ENCODE assay signal across 1 fruit fly cellular context in the genomic region with DNA sequence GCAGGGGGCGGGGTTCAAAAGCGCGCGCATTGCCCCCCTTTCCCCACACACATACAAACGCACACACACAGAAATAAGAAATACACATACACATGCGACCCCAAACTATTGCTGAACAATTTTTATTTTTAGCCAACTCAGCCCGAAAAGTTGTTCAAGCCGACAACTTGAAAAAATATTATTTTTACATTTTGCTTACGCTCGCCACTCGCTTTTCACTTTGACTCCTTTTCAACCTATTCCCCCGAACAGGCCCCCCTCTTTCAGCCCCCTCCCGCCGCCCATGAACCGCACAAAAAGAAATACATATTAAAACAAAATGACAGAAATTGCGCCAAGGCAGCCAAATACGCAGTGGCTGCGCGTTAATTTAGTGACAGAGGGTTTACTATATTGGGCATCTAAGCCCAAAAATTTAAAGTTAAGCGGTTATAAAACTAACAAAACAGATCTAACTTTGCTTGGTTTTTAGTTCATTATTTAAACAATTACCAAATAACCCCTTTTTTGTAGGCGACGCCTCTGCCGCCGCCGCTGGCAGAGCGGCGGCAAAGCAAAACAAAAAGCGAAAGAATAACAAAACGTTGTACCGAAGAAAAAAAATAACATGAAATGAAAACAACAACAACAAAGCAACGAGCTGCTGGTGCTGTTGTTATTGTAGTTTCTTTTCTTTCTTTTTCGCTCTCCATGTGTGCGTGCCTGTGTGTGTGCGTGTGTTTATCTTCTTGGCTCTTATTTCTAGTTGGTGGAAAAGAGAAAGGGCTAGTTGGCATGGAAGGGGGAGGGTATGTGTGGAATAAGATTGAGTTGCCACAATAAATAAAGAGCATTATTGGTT.
TF ChIP-seq lines count a peak whose summit lies in the region.

No protein-coding gene starts in this region.

TF ChIP-seq in whole organism, embryonic, 481 proteins besides CTCF, POLR2A, EP300 and RAD21 (continued from another document and continues in another):
- TF ChIP-seq Tbp (GFP tag; optimal IDR thresholded peaks at IDR 0.05; lab: Kevin White, UChicago), result no peak
- peak; percentile 100 for TF ChIP-seq CG13624 (GFP tag; optimal IDR thresholded peaks at IDR 0.05; lab: Kevin White, UChicago)
- peak; percentile 100 for TF ChIP-seq tap (tag; optimal IDR thresholded peaks at IDR 0.05; lab: Kevin White, UChicago)
- TF ChIP-seq knrl (GFP tag; IDR thresholded peaks at IDR 0.05; lab: Robert Waterston, UW; ENCODE audit: partially characterized antibody), result no peak
- peak; percentile 100 for TF ChIP-seq Dad (GFP tag; optimal IDR thresholded peaks at IDR 0.05; lab: Kevin White, UChicago)
- TF ChIP-seq dmrt11E (tag; optimal IDR thresholded peaks at IDR 0.05; lab: Kevin White, UChicago), result peak; percentile 100
- TF ChIP-seq salm (tag; optimal IDR thresholded peaks at IDR 0.05; lab: Kevin White, UChicago), result peak; percentile 99
- peak; percentile 96 for TF ChIP-seq CG9437 (GFP tag; optimal IDR thresholded peaks at IDR 0.05; lab: Kevin White, UChicago)
- peak; percentile 100 for TF ChIP-seq CG13424 (tag; optimal IDR thresholded peaks at IDR 0.05; lab: Kevin White, UChicago)
- peak; percentile 98 for TF ChIP-seq dan (GFP tag; IDR thresholded peaks at IDR 0.05; lab: Robert Waterston, UW)
- TF ChIP-seq CG8388 (GFP tag; optimal IDR thresholded peaks at IDR 0.05; lab: Kevin White, UChicago), result peak; percentile 99
- TF ChIP-seq luna (GFP tag; optimal IDR thresholded peaks at IDR 0.05; lab: Kevin White, UChicago), result peak; percentile 99
- TF ChIP-seq Mes4 (GFP tag; optimal IDR thresholded peaks at IDR 0.05; lab: Kevin White, UChicago), result peak; percentile 99
- peak; percentile 100 for TF ChIP-seq org-1 (GFP tag; optimal IDR thresholded peaks at IDR 0.05; lab: Kevin White, UChicago)
- peak; percentile 99 for TF ChIP-seq C15 (GFP tag; IDR thresholded peaks at IDR 0.05; lab: Robert Waterston, UW)
- TF ChIP-seq ara (GFP tag; IDR thresholded peaks at IDR 0.05; lab: Robert Waterston, UW), result peak; percentile 100
- peak; percentile 100 for TF ChIP-seq schlank (tag; optimal IDR thresholded peaks at IDR 0.05; lab: Kevin White, UChicago)
- TF ChIP-seq yki (optimal IDR thresholded peaks at IDR 0.05; lab: Kevin White, UChicago), result no peak
- peak; percentile 99 for TF ChIP-seq CG1792 (GFP tag; optimal IDR thresholded peaks at IDR 0.05; lab: Kevin White, UChicago)
- TF ChIP-seq Vsx1 (GFP tag; optimal IDR thresholded peaks at IDR 0.05; lab: Kevin White, UChicago), result peak; percentile 99
- TF ChIP-seq CG4360 (GFP tag; IDR thresholded peaks at IDR 0.05; lab: Robert Waterston, UW), result peak; percentile 98
- no peak for TF ChIP-seq ato (GFP tag; IDR thresholded peaks at IDR 0.05; lab: Robert Waterston, UW; ENCODE audit: partially characterized antibody)
- peak; percentile 100 for TF ChIP-seq CG32772 (GFP tag; IDR thresholded peaks at IDR 0.05; lab: Robert Waterston, UW)
- no peak for TF ChIP-seq CG14860 (GFP tag; IDR thresholded peaks at IDR 0.05; lab: Robert Waterston, UW; ENCODE audit: partially characterized antibody)
- peak; percentile 97 for TF ChIP-seq CG10274 (GFP tag; optimal IDR thresholded peaks at IDR 0.05; lab: Kevin White, UChicago)
- peak; percentile 93 for TF ChIP-seq Elba2 (GFP tag; optimal IDR thresholded peaks at IDR 0.05; lab: Kevin White, UChicago)
- peak; percentile 97 for TF ChIP-seq CG1024 (GFP tag; IDR thresholded peaks at IDR 0.05; lab: Robert Waterston, UW)
- TF ChIP-seq CG12299 (tag; optimal IDR thresholded peaks at IDR 0.05; lab: Kevin White, UChicago), result peak; percentile 99
- TF ChIP-seq tgo (GFP tag; IDR thresholded peaks at IDR 0.05; lab: Robert Waterston, UW), result peak; percentile 100
- TF ChIP-seq gem (tag; optimal IDR thresholded peaks at IDR 0.05; lab: Kevin White, UChicago), result peak; percentile 100
- peak; percentile 100 for TF ChIP-seq Aef1 (GFP tag; IDR thresholded peaks at IDR 0.05; lab: Robert Waterston, UW)
- TF ChIP-seq hth (optimal IDR thresholded peaks at IDR 0.05; lab: Kevin White, UChicago), result no peak
- TF ChIP-seq Spps (tag; optimal IDR thresholded peaks at IDR 0.05; lab: Kevin White, UChicago), result peak; percentile 99
- TF ChIP-seq CG11696 (GFP tag; IDR thresholded peaks at IDR 0.05; lab: Robert Waterston, UW), result peak; percentile 98
- TF ChIP-seq ssp (GFP tag; IDR thresholded peaks at IDR 0.05; lab: Robert Waterston, UW), result peak; percentile 97
- TF ChIP-seq CG8765 (GFP tag; IDR thresholded peaks at IDR 0.05; lab: Robert Waterston, UW), result peak; percentile 99
- peak; percentile 100 for TF ChIP-seq ttk (GFP tag; IDR thresholded peaks at IDR 0.05; lab: Robert Waterston, UW)
- peak; percentile 100 for TF ChIP-seq tio (GFP tag; optimal IDR thresholded peaks at IDR 0.05; lab: Kevin White, UChicago)
- TF ChIP-seq en (GFP tag; optimal IDR thresholded peaks at IDR 0.05; lab: Kevin White, UChicago), result peak; percentile 99
- peak; percentile 100 for TF ChIP-seq seq (GFP tag; IDR thresholded peaks at IDR 0.05; lab: Robert Waterston, UW)
- TF ChIP-seq CG6813 (GFP tag; optimal IDR thresholded peaks at IDR 0.05; lab: Kevin White, UChicago), result peak; percentile 100
- peak; percentile 100 for TF ChIP-seq Ets65A (GFP tag; lab: Kevin White, UChicago)
- TF ChIP-seq Poxn (GFP tag; IDR thresholded peaks at IDR 0.05; lab: Robert Waterston, UW), result peak; percentile 99
- peak; percentile 100 for TF ChIP-seq bsh (GFP tag; optimal IDR thresholded peaks at IDR 0.05; lab: Kevin White, UChicago)
- peak; percentile 100 for TF ChIP-seq croc (GFP tag; conservative IDR thresholded peaks at IDR 0.05; lab: Robert Waterston, UW)
- peak; percentile 99 for TF ChIP-seq wor (GFP tag; IDR thresholded peaks at IDR 0.05; lab: Robert Waterston, UW)
- peak; percentile 100 for TF ChIP-seq CG11723 (GFP tag; optimal IDR thresholded peaks at IDR 0.05; lab: Kevin White, UChicago)
- TF ChIP-seq Atf-2 (GFP tag; optimal IDR thresholded peaks at IDR 0.05; lab: Kevin White, UChicago), result peak; percentile 99
- TF ChIP-seq Dp (GFP tag; optimal IDR thresholded peaks at IDR 0.05; lab: Kevin White, UChicago), result peak; percentile 55
- peak; percentile 99 for TF ChIP-seq kah (GFP tag; optimal IDR thresholded peaks at IDR 0.05; lab: Kevin White, UChicago)
- TF ChIP-seq Sry-δ (GFP tag; optimal IDR thresholded peaks at IDR 0.05; lab: Kevin White, UChicago), result peak; percentile 82
- TF ChIP-seq CG30020 (tag; optimal IDR thresholded peaks at IDR 0.05; lab: Kevin White, UChicago), result peak; percentile 93
- peak; percentile 100 for TF ChIP-seq CG4424 (GFP tag; optimal IDR thresholded peaks at IDR 0.05; lab: Kevin White, UChicago)
- peak; percentile 98 for TF ChIP-seq fd102C (GFP tag; optimal IDR thresholded peaks at IDR 0.05; lab: Kevin White, UChicago)
- TF ChIP-seq H2.0 (GFP tag; IDR thresholded peaks at IDR 0.05; lab: Robert Waterston, UW), result peak; percentile 100
- TF ChIP-seq pita (GFP tag; optimal IDR thresholded peaks at IDR 0.05; lab: Kevin White, UChicago), result no peak
- peak; percentile 99 for TF ChIP-seq pho (GFP tag; optimal IDR thresholded peaks at IDR 0.05; lab: Kevin White, UChicago)
- peak; percentile 100 for TF ChIP-seq lilli (GFP tag; optimal IDR thresholded peaks at IDR 0.05; lab: Kevin White, UChicago)
- peak; percentile 100 for TF ChIP-seq esg (GFP tag; conservative IDR thresholded peaks at IDR 0.05; lab: Robert Waterston, UW)
- TF ChIP-seq CG13296 (GFP tag; optimal IDR thresholded peaks at IDR 0.05; lab: Kevin White, UChicago), result peak; percentile 100
- TF ChIP-seq onecut (GFP tag; IDR thresholded peaks at IDR 0.05; lab: Robert Waterston, UW), result peak; percentile 99
- TF ChIP-seq CG2202 (tag; optimal IDR thresholded peaks at IDR 0.05; lab: Kevin White, UChicago), result peak; percentile 99
- TF ChIP-seq jumu (GFP tag; optimal IDR thresholded peaks at IDR 0.05; lab: Kevin White, UChicago), result peak; percentile 100
- TF ChIP-seq scrt (GFP tag; optimal IDR thresholded peaks at IDR 0.05; lab: Kevin White, UChicago), result peak; percentile 99
- TF ChIP-seq CG4282 (GFP tag; optimal IDR thresholded peaks at IDR 0.05; lab: Kevin White, UChicago), result peak; percentile 100
- TF ChIP-seq CG10654 (GFP tag; optimal IDR thresholded peaks at IDR 0.05; lab: Kevin White, UChicago), result peak; percentile 100
- peak; percentile 100 for TF ChIP-seq shn (GFP tag; optimal IDR thresholded peaks at IDR 0.05; lab: Kevin White, UChicago)
- TF ChIP-seq inv (GFP tag; IDR thresholded peaks at IDR 0.05; lab: Robert Waterston, UW; ENCODE audit: partially characterized antibody), result peak; percentile 13; the same call in 1 of the 2 replicates
- peak; percentile 100 for TF ChIP-seq gro (GFP tag; optimal IDR thresholded peaks at IDR 0.05; lab: Kevin White, UChicago)
- no peak for TF ChIP-seq D (optimal IDR thresholded peaks at IDR 0.05; lab: Kevin White, UChicago)
- TF ChIP-seq D (GFP tag; optimal IDR thresholded peaks at IDR 0.05; lab: Kevin White, UChicago), result peak; percentile 100
- TF ChIP-seq dm (GFP tag; optimal IDR thresholded peaks at IDR 0.05; lab: Kevin White, UChicago), result peak; percentile 99
- TF ChIP-seq ab (GFP tag; optimal IDR thresholded peaks at IDR 0.05; lab: Kevin White, UChicago), result peak; percentile 97
- TF ChIP-seq CG5953 (GFP tag; IDR thresholded peaks at IDR 0.05; lab: Robert Waterston, UW), result peak; percentile 100
- TF ChIP-seq disco-r (GFP tag; optimal IDR thresholded peaks at IDR 0.05; lab: Kevin White, UChicago), result peak; percentile 99
- TF ChIP-seq MESR4 (GFP tag; optimal IDR thresholded peaks at IDR 0.05; lab: Kevin White, UChicago), result peak; percentile 92
- TF ChIP-seq Opbp (GFP tag; IDR thresholded peaks at IDR 0.05; lab: Robert Waterston, UW; ENCODE audit: partially characterized antibody), result no peak
- peak; percentile 87 for TF ChIP-seq bigmax (GFP tag; optimal IDR thresholded peaks at IDR 0.05; lab: Kevin White, UChicago)
- TF ChIP-seq CG12236 (GFP tag; optimal IDR thresholded peaks at IDR 0.05; lab: Kevin White, UChicago), result peak; percentile 99
- peak; percentile 100 for TF ChIP-seq Ptx1 (GFP tag; IDR thresholded peaks at IDR 0.05; lab: Robert Waterston, UW)
- peak; percentile 97 for TF ChIP-seq CG8359 (GFP tag; optimal IDR thresholded peaks at IDR 0.05; lab: Kevin White, UChicago; ENCODE audit: borderline replicate concordance)
- TF ChIP-seq Ravus (GFP tag; IDR thresholded peaks at IDR 0.05; lab: Robert Waterston, UW), result peak; percentile 99
- peak; percentile 99 for TF ChIP-seq Rx (GFP tag; IDR thresholded peaks at IDR 0.05; lab: Robert Waterston, UW)
- TF ChIP-seq ewg (GFP tag; optimal IDR thresholded peaks at IDR 0.05; lab: Kevin White, UChicago), result peak; percentile 99
- peak; percentile 100 for TF ChIP-seq Rfx (GFP tag; IDR thresholded peaks at IDR 0.05; lab: Robert Waterston, UW)
- peak; percentile 99 for TF ChIP-seq NC2α (GFP tag; optimal IDR thresholded peaks at IDR 0.05; lab: Kevin White, UChicago)
- peak; percentile 100 for TF ChIP-seq CoRest (tag; optimal IDR thresholded peaks at IDR 0.05; lab: Kevin White, UChicago)
- TF ChIP-seq Antp (GFP tag; optimal IDR thresholded peaks at IDR 0.05; lab: Kevin White, UChicago), result peak; percentile 100
- TF ChIP-seq CG17361 (GFP tag; IDR thresholded peaks at IDR 0.05; lab: Robert Waterston, UW), result peak; percentile 100
- TF ChIP-seq CG17328 (GFP tag; IDR thresholded peaks at IDR 0.05; lab: Robert Waterston, UW), result peak; percentile 100
- peak; percentile 100 for TF ChIP-seq CG12391 (tag; optimal IDR thresholded peaks at IDR 0.05; lab: Kevin White, UChicago)
- TF ChIP-seq CG7357 (GFP tag; IDR thresholded peaks at IDR 0.05; lab: Robert Waterston, UW), result peak; percentile 99
- 0 out of 4 replicates have a peak, but pooled peaks have one; percentile 28 for TF ChIP-seq chinmo (GFP tag; IDR thresholded peaks at IDR 0.05; lab: Robert Waterston, UW; ENCODE audit: partially characterized antibody)
- peak; percentile 100 for TF ChIP-seq Hand (GFP tag; optimal IDR thresholded peaks at IDR 0.05; lab: Kevin White, UChicago)
- peak; percentile 56 for TF ChIP-seq Dref (GFP tag; IDR thresholded peaks at IDR 0.05; lab: Robert Waterston, UW)
- TF ChIP-seq prd (optimal IDR thresholded peaks at IDR 0.05; lab: Kevin White, UChicago), result no peak
- TF ChIP-seq prd (GFP tag; IDR thresholded peaks at IDR 0.05; lab: Robert Waterston, UW), result peak; percentile 100
- peak; percentile 99 for TF ChIP-seq CG3838 (GFP tag; optimal IDR thresholded peaks at IDR 0.05; lab: Kevin White, UChicago)
- TF ChIP-seq CG14965 (GFP tag; optimal IDR thresholded peaks at IDR 0.05; lab: Kevin White, UChicago; ENCODE audit: borderline replicate concordance), result peak; percentile 93
- TF ChIP-seq BtbVII (GFP tag; optimal IDR thresholded peaks at IDR 0.05; lab: Kevin White, UChicago), result peak; percentile 100
- TF ChIP-seq CG15601 (tag; optimal IDR thresholded peaks at IDR 0.05; lab: Kevin White, UChicago), result peak; percentile 99
- TF ChIP-seq Six4 (GFP tag; optimal IDR thresholded peaks at IDR 0.05; lab: Kevin White, UChicago), result peak; percentile 100
- TF ChIP-seq Ada2b (GFP tag; IDR thresholded peaks at IDR 0.05; lab: Robert Waterston, UW), result peak; percentile 100
- TF ChIP-seq trh (GFP tag; optimal IDR thresholded peaks at IDR 0.05; lab: Kevin White, UChicago), result peak; percentile 99
- TF ChIP-seq Sox102F (GFP tag; optimal IDR thresholded peaks at IDR 0.05; lab: Kevin White, UChicago), result peak; percentile 100
- TF ChIP-seq CG4404 (GFP tag; IDR thresholded peaks at IDR 0.05; lab: Robert Waterston, UW), result peak; percentile 100
- peak; percentile 99 for TF ChIP-seq gce (GFP tag; IDR thresholded peaks at IDR 0.05; lab: Robert Waterston, UW)
- peak; percentile 100 for TF ChIP-seq Drgx (GFP tag; IDR thresholded peaks at IDR 0.05; lab: Robert Waterston, UW)
- peak; percentile 94 for TF ChIP-seq crol (GFP tag; IDR thresholded peaks at IDR 0.05; lab: Robert Waterston, UW)
- TF ChIP-seq CG17385 (GFP tag; optimal IDR thresholded peaks at IDR 0.05; lab: Kevin White, UChicago), result peak; percentile 100
- TF ChIP-seq Deaf1 (tag; optimal IDR thresholded peaks at IDR 0.05; lab: Kevin White, UChicago), result peak; percentile 92
- peak; percentile 100 for TF ChIP-seq CG13775 (GFP tag; optimal IDR thresholded peaks at IDR 0.05; lab: Kevin White, UChicago)
- TF ChIP-seq stwl (tag; optimal IDR thresholded peaks at IDR 0.05; lab: Kevin White, UChicago), result peak; percentile 76
- peak; percentile 98 for TF ChIP-seq p53 (GFP tag; optimal IDR thresholded peaks at IDR 0.05; lab: Kevin White, UChicago)
- TF ChIP-seq CG11093 (GFP tag; IDR thresholded peaks at IDR 0.05; lab: Robert Waterston, UW), result peak; percentile 100
- peak; percentile 99 for TF ChIP-seq jing (GFP tag; optimal IDR thresholded peaks at IDR 0.05; lab: Kevin White, UChicago)
- peak in 1 of 2 experiments; percentile 98 for TF ChIP-seq Hr78 (GFP tag; optimal IDR thresholded peaks at IDR 0.05; lab: Kevin White, UChicago)
- peak; percentile 99 for TF ChIP-seq fd64A (GFP tag; optimal IDR thresholded peaks at IDR 0.05; lab: Kevin White, UChicago)
- TF ChIP-seq CG5245 (GFP tag; optimal IDR thresholded peaks at IDR 0.05; lab: Kevin White, UChicago), result peak; percentile 99
- peak; percentile 100 for TF ChIP-seq Med (GFP tag; lab: Kevin White, UChicago)
